Fruit fly (Drosophila melanogaster): ENCODE data around the gene tank.

The tank gene

DNA sequence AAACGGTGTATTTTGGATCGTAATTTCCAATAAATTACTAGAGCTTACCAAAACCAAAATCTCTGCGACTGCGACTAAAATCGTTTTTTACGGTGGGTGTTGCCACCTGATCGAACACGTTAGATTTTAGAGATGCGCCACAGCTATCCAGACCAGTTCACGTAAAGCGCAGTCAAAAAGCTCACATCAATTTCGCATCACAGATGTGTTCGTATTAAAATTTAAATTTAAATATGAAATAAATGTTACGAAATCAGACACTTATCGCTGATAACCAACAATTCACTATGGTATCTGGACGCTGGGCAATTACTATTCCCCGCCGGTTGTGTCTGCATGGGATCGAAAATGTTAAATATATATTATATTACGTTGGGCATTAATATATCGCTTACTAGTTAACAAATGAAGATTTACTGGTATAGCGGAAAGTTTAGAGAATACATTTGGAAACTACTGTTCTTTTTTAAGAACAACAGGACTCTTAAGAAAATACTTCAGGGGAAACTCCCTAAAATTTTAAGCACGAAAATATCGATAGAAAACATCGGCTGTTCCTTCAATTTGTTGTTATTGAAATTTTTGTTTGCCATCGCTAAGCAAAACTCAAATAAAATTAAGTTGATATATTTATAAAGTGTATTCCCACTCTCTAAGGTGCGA is 9.5 kb upstream of the tank start, which contains the start of the genes mxt and CG11927:
mxt (minus strand) TSS at position 105 of the 663 bp plus-strand sequence.
CG11927 (plus strand) TSS at position 576 of the 663 bp plus-strand sequence.
- no peak for TF ChIP-seq CG8478 (optimal IDR thresholded peaks at IDR 0.05)
- no peak for TF ChIP-seq usp (GFP tag; optimal IDR thresholded peaks at IDR 0.05)
- TF ChIP-seq Dll (optimal IDR thresholded peaks at IDR 0.05) = no peak

DNA sequence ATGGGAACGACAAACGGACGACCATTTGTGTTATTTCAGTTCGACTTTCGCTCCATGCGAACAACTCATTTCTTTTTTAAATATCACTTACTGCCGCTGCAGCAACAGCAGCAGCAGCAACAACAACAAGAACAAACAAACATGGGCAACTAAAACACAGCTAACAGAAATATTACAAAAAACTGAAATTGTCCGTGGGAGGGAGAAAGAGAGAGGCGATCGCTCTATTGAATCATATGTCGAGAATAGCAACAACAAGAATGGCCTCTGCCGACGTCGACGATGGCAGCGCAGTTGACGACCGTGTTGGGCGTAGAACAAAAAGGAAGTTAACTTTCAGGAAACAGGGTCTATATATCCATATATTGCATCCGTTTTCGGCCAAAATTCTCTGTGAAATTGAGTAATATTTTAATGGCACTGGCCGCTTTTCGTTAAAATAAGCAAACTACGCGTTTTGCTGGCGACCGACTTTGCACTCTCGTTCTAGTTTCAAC is 8.9 kb upstream of the tank start:
- no peak for TF ChIP-seq usp (GFP tag; optimal IDR thresholded peaks at IDR 0.05)

DNA sequence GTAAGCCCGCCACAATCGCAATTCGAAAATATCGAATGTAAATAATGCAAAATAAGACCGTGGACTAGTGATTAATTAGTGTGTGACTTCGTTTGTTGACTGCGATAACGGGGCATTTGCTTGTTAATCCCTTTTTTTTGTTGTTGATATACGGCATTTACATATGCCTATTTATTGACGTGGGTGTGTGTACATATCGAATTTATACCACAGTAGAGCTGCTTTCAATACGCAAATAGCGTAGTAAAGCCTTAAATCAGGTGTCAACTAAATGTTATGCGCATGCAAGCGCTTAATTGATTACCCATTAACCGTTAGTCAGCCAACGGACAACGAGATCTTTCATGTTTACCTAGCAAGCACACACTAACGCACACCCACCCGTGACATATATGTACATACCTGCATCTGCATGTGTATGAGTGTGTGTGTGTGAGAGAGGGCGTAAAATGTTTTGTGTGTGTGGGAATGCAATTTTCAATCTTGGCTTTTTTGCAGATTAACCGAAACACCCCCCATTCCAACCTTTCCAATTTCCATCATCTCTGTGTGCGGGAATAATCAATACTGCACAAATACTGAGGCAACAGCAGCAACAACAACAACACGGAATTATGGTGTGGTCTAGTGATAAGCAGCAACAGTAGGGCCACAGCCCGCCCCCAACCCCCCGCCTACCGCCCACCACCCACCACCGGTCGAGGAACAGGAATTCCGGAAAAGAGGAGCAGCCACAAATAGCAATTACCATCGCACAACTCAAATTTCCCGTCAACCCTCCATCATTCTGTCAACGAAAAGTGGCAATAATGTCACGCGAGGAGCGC is 908 bp upstream of the tank start:
- TF ChIP-seq EcR (GFP tag; optimal IDR thresholded peaks at IDR 0.05) = no peak
- no peak for TF ChIP-seq usp (GFP tag; optimal IDR thresholded peaks at IDR 0.05)
- no peak for TF ChIP-seq CG8478 (optimal IDR thresholded peaks at IDR 0.05)
- TF ChIP-seq pan (optimal IDR thresholded peaks at IDR 0.05) = no peak

DNA sequence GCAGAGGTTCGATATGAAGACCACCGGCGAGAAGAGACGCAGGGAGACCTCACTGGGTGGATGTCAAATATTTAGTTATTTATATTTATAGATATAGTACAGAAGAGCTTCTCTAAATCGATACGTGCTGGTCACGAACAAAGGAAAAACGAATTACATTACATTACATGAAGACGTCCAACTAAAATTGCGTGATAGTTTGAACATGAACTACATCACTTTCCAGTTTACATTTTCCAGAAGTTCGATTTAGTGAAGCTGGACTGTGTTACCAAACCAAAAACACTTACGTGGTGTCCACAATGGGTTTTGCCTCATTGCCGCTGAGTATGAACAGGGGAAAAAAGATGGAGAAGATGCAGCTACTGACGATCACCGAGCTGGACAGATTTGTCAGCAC is 1.6 kb downstream of the tank start:
- TF ChIP-seq pan (optimal IDR thresholded peaks at IDR 0.05) (no peak), CG8478 (optimal IDR thresholded peaks at IDR 0.05) (no peak), Dll (optimal IDR thresholded peaks at IDR 0.05) (no peak), EcR (GFP tag; optimal IDR thresholded peaks at IDR 0.05) (no peak), psq (optimal IDR thresholded peaks at IDR 0.05) (no peak), usp (GFP tag; optimal IDR thresholded peaks at IDR 0.05) (no peak)

- TF ChIP-seq psq (optimal IDR thresholded peaks at IDR 0.05) (no peak), CG8478 (optimal IDR thresholded peaks at IDR 0.05) (no peak), usp (GFP tag; optimal IDR thresholded peaks at IDR 0.05) (no peak), EcR (GFP tag; optimal IDR thresholded peaks at IDR 0.05) (no peak), Dll (optimal IDR thresholded peaks at IDR 0.05) (no peak), pan (optimal IDR thresholded peaks at IDR 0.05) (no peak)
Observed at dm6 chr2L:4835091-4835689, 2.6 kb downstream of the tank start, which contains the start of gene Ir25a. Gene Ir25a (minus strand): TSS chr2L:4835300.

dm6 chr2L:4830490-4830889 is 7.3 kb downstream of the tank start, which contains the start of gene Fnta:
Gene Fnta (minus strand): TSS chr2L:4830693.
- TF ChIP-seq psq (optimal IDR thresholded peaks at IDR 0.05) = no peak
- no peak for TF ChIP-seq EcR (GFP tag; optimal IDR thresholded peaks at IDR 0.05)
- no peak for TF ChIP-seq CG8478 (optimal IDR thresholded peaks at IDR 0.05)
- TF ChIP-seq usp (GFP tag; optimal IDR thresholded peaks at IDR 0.05) = no peak
- no peak for TF ChIP-seq Dll (optimal IDR thresholded peaks at IDR 0.05)
- no peak for TF ChIP-seq pan (optimal IDR thresholded peaks at IDR 0.05)

- TF ChIP-seq CG8478 (optimal IDR thresholded peaks at IDR 0.05) = no peak
- no peak for TF ChIP-seq EcR (GFP tag; optimal IDR thresholded peaks at IDR 0.05)
- no peak for TF ChIP-seq psq (optimal IDR thresholded peaks at IDR 0.05)
- TF ChIP-seq usp (GFP tag; optimal IDR thresholded peaks at IDR 0.05) = no peak
- TF ChIP-seq Dll (optimal IDR thresholded peaks at IDR 0.05) = no peak
- no peak for TF ChIP-seq pan (optimal IDR thresholded peaks at IDR 0.05)
Observed at dm6 chr2L:4829040-4829439, 8.8 kb downstream of the tank start.

dm6 chr2L:4825695-4826094 is 12.1 kb downstream of the tank start:
- TF ChIP-seq pan (optimal IDR thresholded peaks at IDR 0.05) (no peak), psq (optimal IDR thresholded peaks at IDR 0.05) (no peak), CG8478 (optimal IDR thresholded peaks at IDR 0.05) (no peak), EcR (GFP tag; optimal IDR thresholded peaks at IDR 0.05) (no peak), Dll (optimal IDR thresholded peaks at IDR 0.05) (no peak), usp (GFP tag; optimal IDR thresholded peaks at IDR 0.05) (no peak)

DNA sequence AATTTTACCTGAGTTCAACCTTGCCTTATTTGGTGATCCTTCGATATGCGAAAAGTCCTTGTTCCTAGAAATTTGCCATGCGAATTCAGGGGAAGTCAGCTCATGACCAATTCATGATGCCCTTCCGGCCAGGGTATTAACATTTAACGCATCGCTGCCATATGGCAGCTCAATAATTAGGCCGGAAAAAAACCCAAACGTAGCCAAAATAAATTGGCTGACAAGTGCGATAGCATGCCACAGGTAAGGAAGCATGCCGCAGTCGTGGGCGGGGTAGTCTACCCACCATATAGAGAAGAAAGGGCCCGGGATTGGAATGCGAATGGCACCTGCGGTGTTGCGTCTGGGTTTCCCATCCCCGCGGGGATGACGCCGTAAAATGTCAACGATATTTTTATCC is 14.0 kb downstream of the tank start:
- no peak for TF ChIP-seq usp (GFP tag; optimal IDR thresholded peaks at IDR 0.05)
- no peak for TF ChIP-seq pan (optimal IDR thresholded peaks at IDR 0.05)

DNA sequence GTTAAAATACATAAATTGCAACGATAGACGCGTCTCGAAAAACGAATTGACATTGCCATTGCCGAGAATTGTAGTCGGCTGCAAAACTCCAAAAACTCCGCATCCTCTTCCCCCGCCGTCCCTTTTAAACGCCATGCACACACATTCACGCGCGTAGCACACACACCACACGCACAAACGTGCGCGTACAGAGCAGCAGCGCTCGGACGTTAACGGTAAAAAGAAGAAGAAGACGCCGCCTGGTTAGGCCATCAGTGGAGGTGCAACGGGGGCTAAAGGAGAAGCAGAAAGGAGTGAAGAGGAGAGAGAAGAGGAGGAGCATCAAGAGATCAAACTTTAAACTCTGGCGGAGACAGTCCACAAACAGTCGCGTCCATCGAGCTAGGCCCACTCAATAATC is 15.5 kb downstream of the tank start:
- TF ChIP-seq pan (optimal IDR thresholded peaks at IDR 0.05) (no peak), usp (GFP tag; optimal IDR thresholded peaks at IDR 0.05) (no peak), CG8478 (optimal IDR thresholded peaks at IDR 0.05) (no peak), psq (optimal IDR thresholded peaks at IDR 0.05) (no peak), EcR (GFP tag; optimal IDR thresholded peaks at IDR 0.05) (no peak), Dll (optimal IDR thresholded peaks at IDR 0.05) (no peak)

DNA sequence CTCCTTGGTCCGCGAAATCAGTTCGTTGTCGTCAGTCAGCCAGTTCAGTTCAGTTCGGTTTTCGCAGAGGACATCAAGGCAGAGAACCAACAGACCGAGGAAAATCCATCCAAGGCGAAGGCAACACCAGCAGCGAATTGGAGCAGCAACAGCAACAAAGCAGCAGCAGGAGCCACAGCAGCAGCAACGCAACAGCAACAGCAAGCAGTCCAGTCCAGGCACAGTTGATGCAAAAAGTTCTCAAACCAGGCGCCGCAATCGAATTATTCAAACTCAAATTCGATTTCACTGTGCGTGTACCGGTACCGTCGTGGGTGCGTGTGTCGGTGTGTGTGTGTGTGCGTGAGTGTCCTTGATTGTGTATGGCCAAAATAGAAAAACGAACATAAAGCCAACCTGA is 16.0 kb downstream of the tank start, which contains the start of gene CG15628:
CG15628 (plus strand) TSS at position 18 of the 400 bp plus-strand sequence.
- TF ChIP-seq EcR (GFP tag; optimal IDR thresholded peaks at IDR 0.05) (no peak), psq (optimal IDR thresholded peaks at IDR 0.05) (no peak), usp (GFP tag; optimal IDR thresholded peaks at IDR 0.05) (no peak), CG8478 (optimal IDR thresholded peaks at IDR 0.05) (no peak), Dll (optimal IDR thresholded peaks at IDR 0.05) (no peak), pan (optimal IDR thresholded peaks at IDR 0.05) (no peak)

dm6 chr2L:4821319-4821717 is 16.5 kb downstream of the tank start:
- no peak for TF ChIP-seq EcR (GFP tag; optimal IDR thresholded peaks at IDR 0.05)
- TF ChIP-seq usp (GFP tag; optimal IDR thresholded peaks at IDR 0.05) = no peak
- TF ChIP-seq Dll (optimal IDR thresholded peaks at IDR 0.05) = no peak
- TF ChIP-seq pan (optimal IDR thresholded peaks at IDR 0.05) = no peak
- no peak for TF ChIP-seq CG8478 (optimal IDR thresholded peaks at IDR 0.05)
- TF ChIP-seq psq (optimal IDR thresholded peaks at IDR 0.05) = no peak
